Worm (Caenorhabditis elegans) whole organism, early embryonic: ENCODE measurements around the gene Y69H2.3.

Experiments used
- B0310.2 ChIP-seq: sonication (generic microtip); optimal IDR thresholded peaks from 2 replicates; lab custom pipeline; 2016; ENCODE audit warnings: mild to moderate bottlenecking, missing genetic modification characterization, missing compliant biosample characterization
- F13C5.2 ChIP-seq: sonication (generic microtip); optimal IDR thresholded peaks from 2 replicates; lab custom pipeline; 2017; ENCODE audit warnings: mild to moderate bottlenecking, missing genetic modification characterization, inconsistent platforms, missing compliant biosample characterization
- aly-1 ChIP-seq: sonication (generic microtip); optimal IDR thresholded peaks from 2 replicates; lab custom pipeline; 2016; ENCODE audit warnings: missing genetic modification characterization, missing compliant biosample characterization
- ama-1 ChIP-seq: fragments of 150-350 bp; optimal IDR thresholded peaks from 2 replicates; lab custom pipeline; 2014
- ceh-13 ChIP-seq: fragments of 200-800 bp; sonication (Bioruptor generic); optimal IDR thresholded peaks from 2 replicates; lab custom pipeline; 2018; ENCODE audit warnings: mild to moderate bottlenecking, missing genetic modification characterization, missing compliant biosample characterization
- ceh-36 ChIP-seq: sonication (generic microtip); optimal IDR thresholded peaks from 2 replicates; lab custom pipeline; 2016; ENCODE audit warnings: missing genetic modification characterization, inconsistent platforms, missing compliant biosample characterization
- ets-7 ChIP-seq: sonication (generic microtip); optimal IDR thresholded peaks from 2 replicates; lab custom pipeline; 2016; ENCODE audit warnings: missing genotype, missing genetic modification characterization, missing compliant biosample characterization
- flt-1 ChIP-seq: fragments of 200-800 bp; sonication (Bioruptor generic); IDR thresholded peaks from 2 replicates; pipeline ENCODE4 v1.3.6; 2022; ENCODE audit warnings: missing genetic modification characterization, missing compliant biosample characterization
- hmbx-1 ChIP-seq: sonication (generic microtip); optimal IDR thresholded peaks from 2 replicates; lab custom pipeline; 2016; ENCODE audit warnings: mild to moderate bottlenecking, missing genetic modification characterization, missing compliant biosample characterization
- hmg-4 ChIP-seq: fragments of 200-800 bp; sonication (Bioruptor generic); optimal IDR thresholded peaks from 2 replicates; lab custom pipeline; 2018; ENCODE audit warnings: mild to moderate bottlenecking, missing genetic modification characterization, missing compliant biosample characterization
- hnd-1 ChIP-seq: sonication (generic microtip); optimal IDR thresholded peaks from 2 replicates; lab custom pipeline; 2016; ENCODE audit warnings: missing genetic modification characterization, missing compliant biosample characterization
- pes-1 ChIP-seq: fragments of 200-800 bp; sonication (Bioruptor generic); IDR thresholded peaks from 2 replicates; pipeline ENCODE4 v1.3.6; 2022; ENCODE audit warnings: missing genetic modification reagents, missing genetic modification characterization, missing compliant biosample characterization
- scrt-1 ChIP-seq: fragments of 200-800 bp; sonication (Bioruptor generic); IDR thresholded peaks from 2 replicates; pipeline ENCODE4 v1.3.6; 2022; ENCODE audit warnings: missing genetic modification characterization, missing compliant biosample characterization
- sea-1 ChIP-seq: fragments of 200-800 bp; sonication (Bioruptor generic); conservative IDR thresholded peaks from 2 replicates; pipeline ENCODE4 v1.3.6; 2022; ENCODE audit warnings: missing genetic modification characterization, missing compliant biosample characterization
- tbx-11 ChIP-seq: fragments of 200-800 bp; sonication (Bioruptor generic); IDR thresholded peaks from 2 replicates; pipeline ENCODE4 v1.3.6; 2022; ENCODE audit warnings: missing genetic modification characterization, missing compliant biosample characterization
- tbx-37 ChIP-seq: fragments of 200-800 bp; sonication (Bioruptor generic); conservative IDR thresholded peaks from 2 replicates; pipeline ENCODE4 v1.3.6; 2022; ENCODE audit warnings: missing genetic modification reagents, missing genetic modification characterization, missing compliant biosample characterization
- tra-4 ChIP-seq: sonication (generic microtip); optimal IDR thresholded peaks from 2 replicates; lab custom pipeline; 2017; ENCODE audit warnings: missing genetic modification characterization, missing compliant biosample characterization

The Y69H2.3 gene

DNA sequence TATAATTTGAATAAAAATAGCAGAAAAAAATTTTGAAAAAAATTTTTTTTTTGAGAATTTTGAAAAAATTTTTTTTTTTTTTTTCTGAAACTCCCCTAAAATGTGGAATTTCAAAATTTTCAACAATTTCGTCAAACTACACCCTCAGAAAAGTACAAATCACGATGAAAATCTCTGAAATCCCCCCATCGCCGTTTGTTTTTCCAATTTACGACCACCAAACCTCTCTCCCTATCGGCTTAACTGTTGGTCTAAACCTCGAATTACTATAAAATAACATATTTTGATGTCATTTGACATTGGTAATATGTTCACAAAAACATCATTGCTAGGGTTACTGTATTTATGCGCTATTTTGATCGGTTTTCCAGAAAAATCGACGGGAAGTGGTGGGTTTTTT lies 6.1 kb upstream of the Y69H2.3 start, which contains the start of gene Y69H2.10:
Y69H2.10 (plus strand) TSS at position 301 of the 400 bp plus-strand sequence.
- TF ChIP-seq tbx-37 (GFP tag; lab: Robert Waterston, UW) (no peak), hmg-4 (GFP tag; lab: Kevin White, UChicago) (no peak), B0310.2 (tag; lab: Kevin White, UChicago) (no peak), scrt-1 (no peak), tbx-11 (GFP tag; lab: Robert Waterston, UW) (no peak), F13C5.2 (no peak)

DNA sequence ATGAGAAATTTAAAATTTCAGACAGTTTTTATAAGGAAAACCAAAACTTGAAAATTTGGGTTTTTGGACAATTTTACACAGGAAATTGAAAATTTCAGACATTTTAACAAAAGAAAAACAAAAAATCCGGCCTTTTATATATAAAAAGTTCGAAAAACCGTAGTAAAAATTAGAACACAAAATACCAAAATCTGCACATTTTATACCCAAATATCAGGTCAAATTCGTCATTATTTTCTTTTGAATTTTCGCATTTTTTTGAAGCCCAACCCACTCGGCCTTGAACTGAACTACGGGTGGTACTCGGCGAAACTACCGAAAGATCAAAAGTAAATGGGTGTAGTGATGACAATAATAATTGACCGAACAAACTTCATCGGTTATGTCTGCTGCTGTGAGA lies 3.3 kb upstream of the Y69H2.3 start:
- no peak for TF ChIP-seq ets-7 (tag; lab: Kevin White, UChicago)
- TF ChIP-seq hnd-1 (tag; lab: Kevin White, UChicago): no peak
- no peak for TF ChIP-seq pes-1 (GFP tag; lab: Robert Waterston, UW)
- TF ChIP-seq F13C5.2: no peak
- TF ChIP-seq aly-1 (tag; lab: Kevin White, UChicago): no peak
- TF ChIP-seq B0310.2 (tag; lab: Kevin White, UChicago): no peak
- TF ChIP-seq hmbx-1: no peak
- TF ChIP-seq sea-1 (GFP tag; lab: Robert Waterston, UW): no peak
- no peak for TF ChIP-seq tbx-11 (GFP tag; lab: Robert Waterston, UW)
- no peak for TF ChIP-seq tbx-37 (GFP tag; lab: Robert Waterston, UW)
- no peak for TF ChIP-seq ama-1 (lab: Kevin White, UChicago)
- TF ChIP-seq ceh-36 (tag; lab: Kevin White, UChicago): no peak
- TF ChIP-seq tra-4 (tag; lab: Kevin White, UChicago): no peak
- no peak for TF ChIP-seq flt-1
- no peak for TF ChIP-seq hmg-4 (GFP tag; lab: Kevin White, UChicago)

DNA sequence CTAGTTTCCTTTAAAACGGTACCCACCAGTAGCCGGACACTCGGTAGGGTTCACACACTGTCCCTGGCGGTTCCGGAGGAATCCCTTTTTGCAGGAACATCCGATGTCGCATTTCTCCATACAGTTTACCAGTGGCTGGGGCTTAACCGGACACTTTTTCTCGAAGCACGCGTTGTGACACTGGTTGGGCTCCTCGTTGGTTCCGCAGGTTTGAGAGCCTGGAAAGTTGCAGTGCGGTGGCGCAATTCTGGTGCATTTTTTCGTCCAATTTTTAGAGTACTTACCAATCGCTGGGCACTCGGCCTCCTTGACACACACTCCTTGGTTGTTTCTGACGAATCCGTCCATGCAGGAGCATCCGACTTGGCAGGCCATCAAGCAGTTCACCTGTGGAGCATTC lies 1.6 kb downstream of the Y69H2.3 start:
- TF ChIP-seq tbx-11 (GFP tag; lab: Robert Waterston, UW): no peak
- TF ChIP-seq F13C5.2: no peak
- TF ChIP-seq aly-1 (tag; lab: Kevin White, UChicago): no peak
- no peak for TF ChIP-seq scrt-1
- no peak for TF ChIP-seq pes-1 (GFP tag; lab: Robert Waterston, UW)
- no peak for TF ChIP-seq ceh-13 (GFP tag; lab: Kevin White, UChicago)
- TF ChIP-seq hnd-1 (tag; lab: Kevin White, UChicago): no peak
- no peak for TF ChIP-seq B0310.2 (tag; lab: Kevin White, UChicago)
- no peak for TF ChIP-seq flt-1
- TF ChIP-seq hmg-4 (GFP tag; lab: Kevin White, UChicago): no peak
- no peak for TF ChIP-seq ceh-36 (tag; lab: Kevin White, UChicago)
- no peak for TF ChIP-seq ama-1 (lab: Kevin White, UChicago)
- TF ChIP-seq hmbx-1: no peak
- TF ChIP-seq tbx-37 (GFP tag; lab: Robert Waterston, UW): no peak
- TF ChIP-seq ets-7 (tag; lab: Kevin White, UChicago): no peak
- TF ChIP-seq tra-4 (tag; lab: Kevin White, UChicago): no peak
- no peak for TF ChIP-seq sea-1 (GFP tag; lab: Robert Waterston, UW)

DNA sequence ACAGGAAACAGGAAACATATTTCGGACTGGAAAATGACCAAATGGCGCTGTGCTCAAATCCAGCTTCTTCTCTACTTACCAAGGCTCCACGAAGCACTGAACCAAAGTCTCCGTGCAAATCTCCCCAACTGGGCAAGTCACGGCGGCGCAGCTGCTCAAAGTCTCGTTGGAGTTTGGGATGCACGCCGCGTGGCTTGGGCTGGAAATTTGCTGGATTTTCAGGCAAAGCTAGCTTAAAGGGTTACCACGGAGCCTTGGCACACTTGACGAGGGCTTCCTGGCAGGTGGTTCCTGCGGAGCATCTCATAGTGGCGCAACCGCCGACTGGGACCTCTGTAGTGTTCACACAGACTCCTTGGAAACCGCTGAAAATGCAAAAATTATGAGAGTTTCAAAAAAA lies 5.0 kb downstream of the Y69H2.3 start:
- TF ChIP-seq flt-1 (no peak), ets-7 (tag; lab: Kevin White, UChicago) (no peak), aly-1 (tag; lab: Kevin White, UChicago) (no peak), pes-1 (GFP tag; lab: Robert Waterston, UW) (no peak), hmbx-1 (no peak), hnd-1 (tag; lab: Kevin White, UChicago) (no peak), tra-4 (tag; lab: Kevin White, UChicago) (no peak), ama-1 (lab: Kevin White, UChicago) (no peak), F13C5.2 (no peak), tbx-11 (GFP tag; lab: Robert Waterston, UW) (no peak), sea-1 (GFP tag; lab: Robert Waterston, UW) (no peak)

DNA sequence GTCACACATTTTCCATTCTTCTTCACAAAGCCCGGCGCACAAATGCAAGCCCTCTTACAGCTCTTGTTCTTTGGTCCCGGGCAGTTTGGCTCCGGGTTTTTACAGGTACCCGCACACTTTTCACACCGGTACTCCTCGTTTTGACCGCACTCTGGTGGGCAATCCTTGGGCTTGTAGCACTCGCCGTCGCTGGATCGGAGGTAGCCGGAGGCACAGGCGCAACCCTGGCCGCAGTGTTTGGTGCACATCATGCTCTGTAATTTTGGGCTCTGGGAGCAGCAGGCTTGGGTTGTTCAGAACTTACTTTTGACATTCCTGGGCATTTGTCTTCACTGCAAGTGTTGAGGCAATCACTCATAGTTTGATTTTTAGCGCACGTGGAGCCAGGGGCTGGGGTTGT lies 6.5 kb downstream of the Y69H2.3 start:
- no peak for TF ChIP-seq tra-4 (tag; lab: Kevin White, UChicago)
- TF ChIP-seq F13C5.2: no peak
- no peak for TF ChIP-seq aly-1 (tag; lab: Kevin White, UChicago)
- no peak for TF ChIP-seq tbx-11 (GFP tag; lab: Robert Waterston, UW)
- no peak for TF ChIP-seq sea-1 (GFP tag; lab: Robert Waterston, UW)
- TF ChIP-seq ceh-13 (GFP tag; lab: Kevin White, UChicago): no peak
- TF ChIP-seq ceh-36 (tag; lab: Kevin White, UChicago): no peak
- no peak for TF ChIP-seq hmbx-1
- TF ChIP-seq flt-1: no peak
- no peak for TF ChIP-seq ama-1 (lab: Kevin White, UChicago)

DNA sequence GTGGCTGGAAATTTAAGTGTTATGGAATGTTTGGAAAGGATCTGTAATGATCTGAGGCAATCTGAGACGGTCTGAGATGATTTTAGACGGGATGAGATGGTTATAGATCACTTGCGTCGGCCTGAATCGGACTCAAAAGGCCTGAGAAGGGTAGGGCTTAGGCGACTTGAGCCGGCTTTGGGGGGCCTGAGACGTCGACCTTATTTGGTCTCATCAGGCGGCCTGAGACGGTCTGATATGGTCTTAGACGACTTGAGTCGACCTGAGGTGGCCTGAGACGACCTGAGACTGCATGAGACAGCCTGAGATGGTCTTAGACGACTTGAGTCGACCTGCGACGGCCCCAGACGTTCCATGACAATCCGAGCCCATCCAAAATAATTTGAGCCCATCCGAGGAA lies 7.6 kb downstream of the Y69H2.3 start:
- TF ChIP-seq pes-1 (GFP tag; lab: Robert Waterston, UW) (no peak), tbx-11 (GFP tag; lab: Robert Waterston, UW) (no peak), sea-1 (GFP tag; lab: Robert Waterston, UW) (no peak)

DNA sequence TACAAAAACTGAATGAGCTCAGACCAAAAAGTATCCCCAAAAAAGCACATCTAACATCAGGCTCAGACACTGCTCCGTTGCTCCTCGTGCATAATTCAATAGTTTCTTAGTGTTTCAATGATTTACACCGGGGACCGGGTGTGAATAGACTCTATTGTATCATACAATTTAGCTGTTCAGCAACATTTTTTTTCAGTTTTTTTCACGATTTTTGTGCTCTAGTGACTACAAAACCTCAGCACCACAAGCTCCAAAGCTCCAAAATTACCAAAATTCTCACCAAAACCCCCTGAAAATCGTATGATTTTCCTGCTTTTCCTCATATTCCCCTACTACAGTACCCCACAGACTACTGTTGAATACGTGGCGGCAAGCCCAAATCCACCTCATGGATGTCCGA lies 13.9 kb downstream of the Y69H2.3 start, which contains the start of gene egas-2:
egas-2 (plus strand) TSS at position 301 of the 400 bp plus-strand sequence.
- TF ChIP-seq B0310.2 (tag; lab: Kevin White, UChicago) (no peak), hnd-1 (tag; lab: Kevin White, UChicago) (no peak), hmg-4 (GFP tag; lab: Kevin White, UChicago) (no peak), aly-1 (tag; lab: Kevin White, UChicago) (no peak), flt-1 (no peak), hmbx-1 (no peak)

DNA sequence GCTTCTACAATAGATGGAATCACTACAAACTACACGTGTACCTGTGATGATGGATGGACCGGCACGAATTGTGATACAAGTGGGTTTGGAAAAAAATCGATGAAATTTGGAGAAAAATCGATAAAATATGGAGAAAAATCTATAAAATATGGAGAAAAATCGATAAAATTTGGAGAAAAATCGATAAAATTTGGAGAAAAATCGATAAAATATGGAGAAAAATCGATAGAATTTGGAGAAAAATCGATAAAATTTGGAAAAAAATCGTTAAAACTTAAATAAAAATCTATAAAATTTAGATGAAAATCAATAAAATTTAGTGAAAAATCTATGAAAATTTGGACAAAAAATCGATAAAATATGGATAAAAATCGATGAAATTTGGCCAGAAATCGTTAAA lies 19.7 kb downstream of the Y69H2.3 start:
- TF ChIP-seq sea-1 (GFP tag; lab: Robert Waterston, UW) (no peak), pes-1 (GFP tag; lab: Robert Waterston, UW) (no peak), hmbx-1 (no peak), hmg-4 (GFP tag; lab: Kevin White, UChicago) (no peak), aly-1 (tag; lab: Kevin White, UChicago) (no peak), ama-1 (lab: Kevin White, UChicago) (no peak), ceh-36 (tag; lab: Kevin White, UChicago) (no peak), tra-4 (tag; lab: Kevin White, UChicago) (no peak), hnd-1 (tag; lab: Kevin White, UChicago) (no peak), tbx-11 (GFP tag; lab: Robert Waterston, UW) (no peak)
